Worm (Caenorhabditis elegans) whole organism, midembryonic: Measurements from ENCODE around the gene M03F8.1.

Experiments used
- T22C8.4 ChIP-seq: fragments of 200-800 bp; sonication (Bioruptor generic); IDR thresholded peaks from 2 replicates; pipeline ENCODE4 v1.3.6; 2022; ENCODE audit warnings: missing genetic modification characterization, missing compliant biosample characterization
- cog-1 ChIP-seq: sonication (generic microtip); optimal IDR thresholded peaks from 2 replicates; lab custom pipeline; 2016; ENCODE audit warnings: missing genetic modification characterization, missing compliant biosample characterization
- flt-1 ChIP-seq: fragments of 200-800 bp; sonication (Bioruptor generic); IDR thresholded peaks from 2 replicates; pipeline ENCODE4 v1.3.6; 2022; ENCODE audit warnings: missing genetic modification characterization, missing compliant biosample characterization
- klf-2 ChIP-seq: fragments of 200-800 bp; sonication (Bioruptor generic); conservative IDR thresholded peaks from 2 replicates; pipeline ENCODE4 v1.3.6; 2022; ENCODE audit warnings: missing genetic modification reagents, missing genetic modification characterization, missing compliant biosample characterization
- med-1 ChIP-seq: sonication (generic microtip); optimal IDR thresholded peaks from 2 replicates; lab custom pipeline; 2017; ENCODE audit warnings: missing genetic modification characterization, mild to moderate bottlenecking, missing compliant biosample characterization, antibody characterized with exemption, missing genetic modification reagents; ENCODE audit not compliant: insufficient read depth
- ref-1 ChIP-seq: fragments of 200-800 bp; sonication (Bioruptor generic); conservative IDR thresholded peaks from 2 replicates; pipeline ENCODE4 v1.3.6; 2022; ENCODE audit warnings: missing genetic modification reagents, missing genetic modification characterization, missing compliant biosample characterization
- tab-1 ChIP-seq: fragments of 200-800 bp; sonication (Bioruptor generic); IDR thresholded peaks from 2 replicates; pipeline ENCODE4 v1.3.6; 2022; ENCODE audit warnings: missing genetic modification characterization, missing compliant biosample characterization
- ztf-23 ChIP-seq: fragments of 200-800 bp; sonication (Bioruptor generic); IDR thresholded peaks from 2 replicates; pipeline ENCODE4 v1.3.6; 2022; ENCODE audit warnings: missing genetic modification reagents, missing genetic modification characterization, missing compliant biosample characterization

- TF ChIP-seq med-1 (no peak), ztf-23 (no peak), ref-1 (GFP tag; lab: Robert Waterston, UW) (no peak), flt-1 (GFP tag; lab: Robert Waterston, UW) (no peak), T22C8.4 (GFP tag; lab: Robert Waterston, UW) (no peak), cog-1 (tag; lab: Kevin White, UChicago) (no peak), klf-2 (GFP tag; lab: Robert Waterston, UW) (no peak), tab-1 (GFP tag; lab: Robert Waterston, UW) (no peak)
Measured at ce11 chrV:5949674-5950149, 1.5 kb upstream of the M03F8.1 start.
